Worm (Caenorhabditis elegans): Measurements from ENCODE around the gene W06D11.5.

- TF ChIP-seq B0310.2 (tag; optimal IDR thresholded peaks at IDR 0.05) (no peak), ama-1 (optimal IDR thresholded peaks at IDR 0.05) (no peak), ceh-36 (tag; optimal IDR thresholded peaks at IDR 0.05) (no peak), pes-1 (GFP tag; IDR thresholded peaks at IDR 0.05) (no peak)
These were observed 3.5 kb upstream of the W06D11.5 start, which contains the start of gene W06D11.2 for ce11 chrX:12296392-12296791.

Measured in whole organism, early embryonic.